Fruit fly (Drosophila melanogaster) whole organism, wandering third instar larva: ENCODE measurements around the gene CG33483.

ENCODE experiments used
- Abd-B ChIP-seq: fragments of >200 bp; optimal IDR thresholded peaks from 2 replicates; lab custom pipeline; 2017; ENCODE audit warnings: missing biosample characterization, missing genetic modification characterization
- CG32264 ChIP-seq: fragments of 200-800 bp; sonication (Bioruptor generic); optimal IDR thresholded peaks from 2 replicates; lab custom pipeline; 2016; ENCODE audit warnings: missing biosample characterization, missing genetic modification characterization
- CG9705 ChIP-seq: fragments of 200-800 bp; sonication (Bioruptor generic); optimal IDR thresholded peaks from 2 replicates; lab custom pipeline; 2018; ENCODE audit warnings: missing biosample characterization, mild to moderate bottlenecking, missing genetic modification characterization
- CrebA ChIP-seq: fragments of 200-800 bp; sonication (Bioruptor generic); optimal IDR thresholded peaks from 2 replicates; lab custom pipeline; 2016; ENCODE audit warnings: missing biosample characterization, mild to moderate bottlenecking, missing genetic modification characterization, borderline replicate concordance
- Dfd ChIP-seq: fragments of >200 bp; optimal IDR thresholded peaks from 2 replicates; lab custom pipeline; 2017; ENCODE audit warnings: missing biosample characterization, missing genetic modification characterization
- GATAd ChIP-seq: sonication (Bioruptor generic); optimal IDR thresholded peaks from 2 replicates; lab custom pipeline; 2016; ENCODE audit warnings: missing biosample characterization, missing genetic modification characterization
- HLH106 ChIP-seq: fragments of 200-800 bp; optimal IDR thresholded peaks from 3 replicates; lab custom pipeline; 2019; ENCODE audit warnings: missing biosample characterization, mild to moderate bottlenecking, missing genetic modification characterization, moderate library complexity
- Hnf4 ChIP-seq: fragments of 200-800 bp; sonication (Bioruptor generic); optimal IDR thresholded peaks from 2 replicates; lab custom pipeline; 2016; ENCODE audit warnings: missing biosample characterization, mild to moderate bottlenecking, missing genetic modification characterization
- Hr78 ChIP-seq: fragments of >200 bp; optimal IDR thresholded peaks from 2 replicates; lab custom pipeline; 2017; ENCODE audit warnings: missing biosample characterization, missing genetic modification characterization
- Hr83 ChIP-seq: fragments of 200-300 bp; sonication (Bioruptor generic); optimal IDR thresholded peaks from 2 replicates; lab custom pipeline; 2016; ENCODE audit warnings: missing biosample characterization, mild to moderate bottlenecking, missing genetic modification characterization, moderate library complexity; ENCODE audit not compliant: poor library complexity, severe bottlenecking
- Jra ChIP-seq: sonication (Bioruptor generic); optimal IDR thresholded peaks from 2 replicates; lab custom pipeline; 2016; ENCODE audit warnings: missing biosample characterization, missing genetic modification characterization
- Mio ChIP-seq: sonication (Bioruptor generic); optimal IDR thresholded peaks from 2 replicates; lab custom pipeline; 2016; ENCODE audit warnings: missing biosample characterization, missing genetic modification characterization
- Myc ChIP-seq: fragments of >200 bp; optimal IDR thresholded peaks from 2 replicates; lab custom pipeline; 2017
- N ChIP-seq: fragments of >200 bp; optimal IDR thresholded peaks from 2 replicates; lab custom pipeline; 2018; ENCODE audit warnings: missing biosample characterization, missing external identifiers, missing genetic modification characterization
- OdsH ChIP-seq: fragments of 200-800 bp; sonication (Bioruptor generic); optimal IDR thresholded peaks from 2 replicates; lab custom pipeline; 2016; ENCODE audit warnings: missing biosample characterization, mild to moderate bottlenecking, missing genetic modification characterization
- Rel ChIP-seq, 2 experiments: fragments of 200-800 bp; sonication (Bioruptor generic) in 1 of 2; optimal IDR thresholded peaks; 2 replicates in 1 of 2; 3 replicates in 1 of 2; lab custom pipeline; 2016 to 2019; ENCODE audit warnings: mild to moderate bottlenecking in 2 of 2, missing biosample characterization in 2 of 2, missing genetic modification characterization in 2 of 2, moderate library complexity in 1 of 2
- Sp1 ChIP-seq: fragments of 200-800 bp; sonication (Bioruptor generic); optimal IDR thresholded peaks from 3 replicates; lab custom pipeline; 2019; ENCODE audit warnings: missing biosample characterization, mild to moderate bottlenecking, missing genetic modification characterization, moderate library complexity
- Vsx2 ChIP-seq: fragments of 200-300, 225-300 bp; sonication (Bioruptor generic); optimal IDR thresholded peaks from 2 replicates; lab custom pipeline; 2018; ENCODE audit warnings: missing biosample characterization, missing genetic modification characterization; ENCODE audit not compliant: partially characterized antibody
- br ChIP-seq: fragments of 200-800 bp; sonication (Bioruptor generic); optimal IDR thresholded peaks from 2 replicates; lab custom pipeline; 2016; ENCODE audit warnings: missing biosample characterization, missing genetic modification characterization
- brk ChIP-seq: fragments of 200-800 bp; sonication (Bioruptor generic); optimal IDR thresholded peaks from 2 replicates; lab custom pipeline; 2016; ENCODE audit warnings: missing biosample characterization, mild to moderate bottlenecking, missing genetic modification characterization
- dl ChIP-seq, 2 experiments: fragments of 175-275, 200-275 bp in 1 of 2; fragments of 200-275 bp in 1 of 2; sonication (Bioruptor generic); optimal IDR thresholded peaks; lab custom pipeline; 2018; ENCODE audit warnings: mild to moderate bottlenecking in 2 of 2, missing biosample characterization in 2 of 2, missing genetic modification characterization in 2 of 2, moderate library complexity in 2 of 2; ENCODE audit not compliant: partially characterized antibody in 2 of 2, insufficient read depth in 1 of 2
- dmrt93B ChIP-seq: fragments of 200-800 bp; sonication (Bioruptor generic); optimal IDR thresholded peaks from 2 replicates; lab custom pipeline; 2018; ENCODE audit warnings: missing biosample characterization, mild to moderate bottlenecking, missing genetic modification characterization
- ey ChIP-seq: fragments of 200-800 bp; sonication (Bioruptor generic); optimal IDR thresholded peaks from 2 replicates; lab custom pipeline; 2016; ENCODE audit warnings: missing biosample characterization, missing genetic modification characterization
- fru ChIP-seq: fragments of 200-800 bp; sonication (Bioruptor generic); optimal IDR thresholded peaks from 3 replicates; lab custom pipeline; 2016; ENCODE audit warnings: missing biosample characterization, mild to moderate bottlenecking, missing genetic modification characterization
- h ChIP-seq: fragments of 200-800 bp; sonication (Bioruptor generic); optimal IDR thresholded peaks from 3 replicates; lab custom pipeline; 2016; ENCODE audit warnings: missing biosample characterization, mild to moderate bottlenecking, missing genetic modification characterization
- lola ChIP-seq: fragments of >200 bp; optimal IDR thresholded peaks from 2 replicates; lab custom pipeline; 2017; ENCODE audit warnings: missing biosample characterization, missing genetic modification characterization
- pan ChIP-seq: fragments of >200 bp; optimal IDR thresholded peaks from 2 replicates; lab custom pipeline; 2017
- psq ChIP-seq: fragments of 200-800 bp; sonication (Bioruptor generic); optimal IDR thresholded peaks from 3 replicates; lab custom pipeline; 2017; ENCODE audit warnings: missing biosample characterization, mild to moderate bottlenecking, missing genetic modification characterization, moderate library complexity
- rgr ChIP-seq: fragments of 200-800 bp; sonication (Bioruptor generic); optimal IDR thresholded peaks from 3 replicates; lab custom pipeline; 2016; ENCODE audit warnings: missing biosample characterization, mild to moderate bottlenecking, missing genetic modification characterization
- sage ChIP-seq: fragments of 200-800 bp; sonication (Bioruptor generic); optimal IDR thresholded peaks from 2 replicates; lab custom pipeline; 2016; ENCODE audit warnings: missing biosample characterization, mild to moderate bottlenecking, missing genetic modification characterization
- sv ChIP-seq: fragments of 200-800 bp; sonication (Bioruptor generic); optimal IDR thresholded peaks from 3 replicates; lab custom pipeline; 2016; ENCODE audit warnings: missing biosample characterization, missing genetic modification characterization
- tai ChIP-seq: sonication (Bioruptor generic); optimal IDR thresholded peaks from 2 replicates; lab custom pipeline; 2016; ENCODE audit warnings: missing biosample characterization, missing genetic modification characterization
- usp ChIP-seq: fragments of >200 bp; optimal IDR thresholded peaks from 2 replicates; lab custom pipeline; 2017; ENCODE audit warnings: missing biosample characterization, missing genetic modification characterization
- woc ChIP-seq: sonication (Bioruptor generic); optimal IDR thresholded peaks from 2 replicates; lab custom pipeline; 2016; ENCODE audit warnings: missing biosample characterization, mild to moderate bottlenecking, missing genetic modification characterization

CG33483 gene

dm6 chr3R:30860561-30860928 is 41.4 kb downstream of the CG33483 start:
- TF ChIP-seq sv (no peak), psq (GFP tag; lab: Kevin White, UChicago) (no peak), ey (GFP tag; lab: Kevin White, UChicago) (no peak), Jra (no peak), Sp1 (no peak), Myc (lab: Kevin White, UChicago) (no peak), GATAd (GFP tag; lab: Kevin White, UChicago) (no peak), HLH106 (tag; lab: Kevin White, UChicago) (no peak), h (GFP tag; lab: Kevin White, UChicago) (no peak), Rel (GFP tag; optimal IDR thresholded peaks at IDR 0.05; lab: Kevin White, UChicago) (no peak), Rel (tag; optimal IDR thresholded peaks at IDR 0.05; lab: Kevin White, UChicago) (no peak), woc (GFP tag; lab: Kevin White, UChicago) (no peak), sage (GFP tag; lab: Kevin White, UChicago) (no peak), usp (GFP tag; lab: Kevin White, UChicago) (no peak), Abd-B (no peak), lola (GFP tag; lab: Kevin White, UChicago) (no peak), Hnf4 (no peak)
- TF ChIP-seq, all 38 proteins: peak for 0

- no peak for TF ChIP-seq Abd-B
- TF ChIP-seq dmrt93B (GFP tag; lab: Kevin White, UChicago): no peak
- no peak for TF ChIP-seq rgr (GFP tag; lab: Kevin White, UChicago)
- TF ChIP-seq sage (GFP tag; lab: Kevin White, UChicago): no peak
- TF ChIP-seq dl (GFP tag; optimal IDR thresholded peaks at IDR 0.05; lab: Kevin White, UChicago; ENCODE audit: insufficient read depth in 1 of 2, partially characterized antibody in 2 of 2): no peak
- TF ChIP-seq pan (lab: Kevin White, UChicago): no peak
- no peak for TF ChIP-seq CrebA (GFP tag; lab: Kevin White, UChicago)
- no peak for TF ChIP-seq h (GFP tag; lab: Kevin White, UChicago)
Measured at dm6 chr3R:30859901-30860560, 41.9 kb downstream of the CG33483 start.

dm6 chr3R:30856596-30856995 is 45.4 kb downstream of the CG33483 start:
- TF ChIP-seq pan (lab: Kevin White, UChicago) (no peak), dmrt93B (GFP tag; lab: Kevin White, UChicago) (no peak), br (GFP tag; lab: Kevin White, UChicago) (no peak), CG32264 (no peak), N (GFP tag; lab: Kevin White, UChicago) (no peak), tai (GFP tag; lab: Kevin White, UChicago) (no peak), Hnf4 (no peak), Hr78 (GFP tag; lab: Kevin White, UChicago) (no peak), h (GFP tag; lab: Kevin White, UChicago) (no peak), Jra (no peak), usp (GFP tag; lab: Kevin White, UChicago) (no peak), GATAd (GFP tag; lab: Kevin White, UChicago) (no peak), fru (GFP tag; lab: Kevin White, UChicago) (no peak)
- TF ChIP-seq, all 38 proteins: peak for 0

- TF ChIP-seq CG9705 (GFP tag; lab: Kevin White, UChicago): no peak
- no peak for TF ChIP-seq brk (GFP tag; lab: Kevin White, UChicago)
- TF ChIP-seq HLH106 (tag; lab: Kevin White, UChicago): no peak
- TF ChIP-seq Hr83 (GFP tag; lab: Kevin White, UChicago): no peak
- TF ChIP-seq N (GFP tag; lab: Kevin White, UChicago): no peak
- TF ChIP-seq woc (GFP tag; lab: Kevin White, UChicago): no peak
- no peak for TF ChIP-seq tai (GFP tag; lab: Kevin White, UChicago)
- TF ChIP-seq Vsx2 (GFP tag; lab: Kevin White, UChicago): no peak
- no peak for TF ChIP-seq Sp1
- no peak for TF ChIP-seq psq (GFP tag; lab: Kevin White, UChicago)
- no peak for TF ChIP-seq Myc (lab: Kevin White, UChicago)
- TF ChIP-seq Hnf4: no peak
- TF ChIP-seq OdsH (GFP tag; lab: Kevin White, UChicago): no peak
- TF ChIP-seq dmrt93B (GFP tag; lab: Kevin White, UChicago): no peak
- TF ChIP-seq Mio: no peak
- TF ChIP-seq Abd-B: no peak
- no peak for TF ChIP-seq pan (lab: Kevin White, UChicago)
- no peak for TF ChIP-seq Dfd (GFP tag; lab: Kevin White, UChicago)
- TF ChIP-seq br (GFP tag; lab: Kevin White, UChicago): no peak
- no peak for TF ChIP-seq dl (GFP tag; optimal IDR thresholded peaks at IDR 0.05; lab: Kevin White, UChicago; ENCODE audit: insufficient read depth in 1 of 2, partially characterized antibody in 2 of 2)
Measured at dm6 chr3R:30855176-30855575, 46.8 kb downstream of the CG33483 start.
